Worm (Caenorhabditis elegans) whole organism, early embryonic: ENCODE data around the gene K12H6.8.

Experiments
- B0310.2 ChIP-seq: sonication (generic microtip); optimal IDR thresholded peaks from 2 replicates; lab custom pipeline; 2016; ENCODE audit warnings: mild to moderate bottlenecking, missing genetic modification characterization, missing compliant biosample characterization
- F13C5.2 ChIP-seq: sonication (generic microtip); optimal IDR thresholded peaks from 2 replicates; lab custom pipeline; 2017; ENCODE audit warnings: mild to moderate bottlenecking, missing genetic modification characterization, inconsistent platforms, missing compliant biosample characterization
- aly-1 ChIP-seq: sonication (generic microtip); optimal IDR thresholded peaks from 2 replicates; lab custom pipeline; 2016; ENCODE audit warnings: missing genetic modification characterization, missing compliant biosample characterization
- ama-1 ChIP-seq: fragments of 150-350 bp; optimal IDR thresholded peaks from 2 replicates; lab custom pipeline; 2014
- ets-7 ChIP-seq: sonication (generic microtip); optimal IDR thresholded peaks from 2 replicates; lab custom pipeline; 2016; ENCODE audit warnings: missing genotype, missing genetic modification characterization, missing compliant biosample characterization
- hmbx-1 ChIP-seq: sonication (generic microtip); optimal IDR thresholded peaks from 2 replicates; lab custom pipeline; 2016; ENCODE audit warnings: mild to moderate bottlenecking, missing genetic modification characterization, missing compliant biosample characterization
- hmg-4 ChIP-seq: fragments of 200-800 bp; sonication (Bioruptor generic); optimal IDR thresholded peaks from 2 replicates; lab custom pipeline; 2018; ENCODE audit warnings: mild to moderate bottlenecking, missing genetic modification characterization, missing compliant biosample characterization
- hnd-1 ChIP-seq: sonication (generic microtip); optimal IDR thresholded peaks from 2 replicates; lab custom pipeline; 2016; ENCODE audit warnings: missing genetic modification characterization, missing compliant biosample characterization
- pes-1 ChIP-seq: fragments of 200-800 bp; sonication (Bioruptor generic); IDR thresholded peaks from 2 replicates; pipeline ENCODE4 v1.3.6; 2022; ENCODE audit warnings: missing genetic modification reagents, missing genetic modification characterization, missing compliant biosample characterization
- scrt-1 ChIP-seq: fragments of 200-800 bp; sonication (Bioruptor generic); IDR thresholded peaks from 2 replicates; pipeline ENCODE4 v1.3.6; 2022; ENCODE audit warnings: missing genetic modification characterization, missing compliant biosample characterization
- sea-1 ChIP-seq: fragments of 200-800 bp; sonication (Bioruptor generic); conservative IDR thresholded peaks from 2 replicates; pipeline ENCODE4 v1.3.6; 2022; ENCODE audit warnings: missing genetic modification characterization, missing compliant biosample characterization
- tbx-11 ChIP-seq: fragments of 200-800 bp; sonication (Bioruptor generic); IDR thresholded peaks from 2 replicates; pipeline ENCODE4 v1.3.6; 2022; ENCODE audit warnings: missing genetic modification characterization, missing compliant biosample characterization
- tbx-37 ChIP-seq: fragments of 200-800 bp; sonication (Bioruptor generic); conservative IDR thresholded peaks from 2 replicates; pipeline ENCODE4 v1.3.6; 2022; ENCODE audit warnings: missing genetic modification reagents, missing genetic modification characterization, missing compliant biosample characterization
- tra-4 ChIP-seq: sonication (generic microtip); optimal IDR thresholded peaks from 2 replicates; lab custom pipeline; 2017; ENCODE audit warnings: missing genetic modification characterization, missing compliant biosample characterization

DNA sequence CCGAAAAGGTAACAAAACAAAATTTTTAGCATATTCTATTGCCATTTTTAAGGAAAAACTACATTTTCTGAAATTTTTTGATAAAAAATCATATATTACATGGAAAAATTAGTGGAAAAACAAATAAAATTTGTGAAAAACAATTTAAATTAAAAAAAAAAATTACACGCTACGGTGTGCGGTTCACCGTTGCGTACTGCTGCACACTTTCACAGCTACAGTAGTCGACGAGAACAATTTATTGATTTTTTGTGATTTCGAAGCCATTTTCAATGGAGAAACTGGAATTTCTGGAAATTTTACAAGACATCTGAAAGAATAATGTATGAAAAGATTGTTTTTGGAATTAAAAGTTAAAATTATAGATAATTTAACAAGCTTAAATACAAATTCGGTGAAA is 12.7 kb upstream of the K12H6.8 start:
- TF ChIP-seq ets-7 (no peak), hmbx-1 (tag; lab: Kevin White, UChicago) (no peak), ama-1 (lab: Kevin White, UChicago) (no peak), scrt-1 (no peak), pes-1 (GFP tag; lab: Robert Waterston, UW) (no peak), B0310.2 (tag; lab: Kevin White, UChicago) (no peak), tra-4 (tag; lab: Kevin White, UChicago) (no peak), hmg-4 (GFP tag; lab: Kevin White, UChicago) (no peak), F13C5.2 (no peak), aly-1 (tag; lab: Kevin White, UChicago) (no peak), sea-1 (no peak), tbx-11 (GFP tag; lab: Robert Waterston, UW) (no peak), tbx-37 (no peak), hnd-1 (tag; lab: Kevin White, UChicago) (no peak)
